Worm (Caenorhabditis elegans): Measurements from ENCODE around the gene smgl-2.

- TF ChIP-seq ces-1 (GFP tag; optimal IDR thresholded peaks at IDR 0.05) (no peak), blmp-1 (tag; optimal IDR thresholded peaks at IDR 0.05) (no peak), ceh-82 (tag; optimal IDR thresholded peaks at IDR 0.05) (no peak), fos-1 (tag; optimal IDR thresholded peaks at IDR 0.05) (no peak), unc-30 (tag; optimal IDR thresholded peaks at IDR 0.05) (no peak), swsn-7 (tag; optimal IDR thresholded peaks at IDR 0.05) (no peak), nhr-28 (tag; optimal IDR thresholded peaks at IDR 0.05) (no peak), dpl-1 (GFP tag; optimal IDR thresholded peaks at IDR 0.05) (no peak), rnt-1 (tag; optimal IDR thresholded peaks at IDR 0.05) (no peak), mdl-1 (tag; optimal IDR thresholded peaks at IDR 0.05) (no peak), sox-4 (tag; optimal IDR thresholded peaks at IDR 0.05) (peak; percentile 67), lin-13 (GFP tag; optimal IDR thresholded peaks at IDR 0.05) (no peak)
Measured at ce11 chrIV:3774160-3774559, 48.2 kb downstream of the smgl-2 start.

All from whole organism, L1 larva.